Worm (Caenorhabditis elegans): ENCODE measurements around the gene M163.7.

DNA sequence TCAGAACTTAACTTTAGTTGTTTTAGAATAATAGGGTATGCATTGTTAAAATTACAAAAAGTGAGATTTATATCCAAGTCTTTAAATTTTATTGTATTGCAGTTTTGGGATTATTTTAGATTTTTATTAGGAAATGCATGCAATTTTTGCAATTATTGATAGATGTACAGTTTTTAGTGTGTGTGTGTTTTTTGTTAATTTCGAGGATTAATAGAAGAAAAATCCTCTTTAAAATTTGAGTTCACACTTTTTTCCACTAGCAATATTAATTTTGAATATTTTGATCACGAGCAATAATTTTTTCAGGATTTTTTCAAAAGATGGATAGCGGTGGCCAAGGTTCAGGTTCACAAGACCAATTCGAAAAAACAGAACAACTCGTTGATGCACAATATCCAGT, 16.7 kb upstream of the M163.7 start, which contains the start of gene jmjd-3.2:
- no peak for TF ChIP-seq ztf-23 (GFP tag; IDR thresholded peaks at IDR 0.05)
- no peak for TF ChIP-seq tab-1 (GFP tag; IDR thresholded peaks at IDR 0.05)
- TF ChIP-seq cog-1 (tag; optimal IDR thresholded peaks at IDR 0.05): no peak
- no peak for TF ChIP-seq med-1 (GFP tag; optimal IDR thresholded peaks at IDR 0.05; ENCODE audit: insufficient read depth)
- TF ChIP-seq ztf-29 (GFP tag; IDR thresholded peaks at IDR 0.05): no peak
- TF ChIP-seq flt-1 (GFP tag; IDR thresholded peaks at IDR 0.05): no peak

Data from whole organism, midembryonic.